Worm (Caenorhabditis elegans): ENCODE results near the gene srh-141.

ce11 chrV:16447735-16448134 lies 4.0 kb downstream of the srh-141 start, which contains the start of gene T08G3.13:
- TF ChIP-seq nfya-1 (tag; optimal IDR thresholded peaks at IDR 0.05; ENCODE audit: insufficient read depth) = no peak
- TF ChIP-seq snpc-4 (tag; optimal IDR thresholded peaks at IDR 0.05) = no peak
- no peak for TF ChIP-seq ztf-11 (tag; optimal IDR thresholded peaks at IDR 0.05)
- no peak for TF ChIP-seq lin-39 (tag; optimal IDR thresholded peaks at IDR 0.05)
- TF ChIP-seq R02D3.7 (tag; optimal IDR thresholded peaks at IDR 0.05) = no peak
- no peak for TF ChIP-seq elt-1 (tag; optimal IDR thresholded peaks at IDR 0.05)
- no peak for TF ChIP-seq ama-1 (optimal IDR thresholded peaks at IDR 0.05)
- no peak for TF ChIP-seq elt-2 (tag; optimal IDR thresholded peaks at IDR 0.05)

All from whole organism, L3 larva.